Worm (Caenorhabditis elegans) whole organism, late embryonic: ENCODE data around the gene gst-28.

Experiments
- F13H6.1 ChIP-seq: sonication (generic microtip); optimal IDR thresholded peaks from 2 replicates; lab custom pipeline; 2016; ENCODE audit warnings: missing genetic modification characterization, missing compliant biosample characterization
- ama-1 ChIP-seq: fragments of 150-350 bp; optimal IDR thresholded peaks from 2 replicates; lab custom pipeline; 2014
- ceh-2 ChIP-seq: sonication (generic microtip); optimal IDR thresholded peaks from 2 replicates; lab custom pipeline; 2016; ENCODE audit warnings: missing genotype, missing genetic modification characterization, missing compliant biosample characterization
- elt-2 ChIP-seq: sonication (generic microtip); optimal IDR thresholded peaks from 2 replicates; lab custom pipeline; 2016; ENCODE audit warnings: missing genetic modification reagents, missing genetic modification characterization, missing compliant biosample characterization
- elt-4 ChIP-seq: sonication (generic microtip); optimal IDR thresholded peaks from 2 replicates; lab custom pipeline; 2016; ENCODE audit warnings: missing genetic modification characterization, missing compliant biosample characterization
- fkh-10 ChIP-seq: fragments of 150-350 bp; optimal IDR thresholded peaks from 2 replicates; lab custom pipeline; 2014; ENCODE audit warnings: missing biosample characterization, missing genetic modification reagents, missing genetic modification characterization
- hlh-15 ChIP-seq: sonication (generic microtip); optimal IDR thresholded peaks from 2 replicates; lab custom pipeline; 2016; ENCODE audit warnings: missing genetic modification characterization, missing compliant biosample characterization
- npax-4 ChIP-seq: sonication (generic microtip); optimal IDR thresholded peaks from 2 replicates; lab custom pipeline; 2016; ENCODE audit warnings: missing genetic modification characterization, missing compliant biosample characterization
- sdc-2 ChIP-seq: sonication (generic microtip); optimal IDR thresholded peaks from 2 replicates; lab custom pipeline; 2016; ENCODE audit warnings: missing genotype, missing genetic modification characterization, missing compliant biosample characterization
- syd-9 ChIP-seq: sonication (generic microtip); optimal IDR thresholded peaks from 2 replicates; lab custom pipeline; 2016; ENCODE audit warnings: mild to moderate bottlenecking, missing genetic modification characterization, moderate library complexity, missing compliant biosample characterization
- zip-5 ChIP-seq: sonication (generic microtip); optimal IDR thresholded peaks from 2 replicates; lab custom pipeline; 2016; ENCODE audit warnings: missing genetic modification characterization, missing compliant biosample characterization

DNA sequence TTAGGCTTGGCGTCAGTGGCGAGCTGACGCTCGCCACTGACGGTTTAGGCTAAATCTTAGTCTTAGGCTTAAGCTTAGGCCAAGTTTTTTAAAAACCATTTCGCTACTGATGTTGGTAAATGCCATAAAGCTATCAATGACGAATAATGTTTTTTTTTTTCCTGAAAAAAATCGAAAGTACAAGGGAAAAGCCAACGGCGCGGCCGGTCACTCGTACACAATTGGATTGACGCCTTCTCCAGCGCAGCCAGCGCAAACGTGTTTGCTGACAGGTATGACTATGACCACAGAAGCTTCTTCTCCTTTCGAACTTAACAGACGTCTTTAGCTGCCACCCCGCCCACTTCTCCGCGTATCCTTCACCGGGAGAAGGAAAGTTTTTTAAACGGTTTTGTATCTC lies 21.8 kb downstream of the gst-28 start, which contains the start of gene Y53F4B.27:
- no peak for TF ChIP-seq hlh-15 (tag; lab: Kevin White, UChicago)
- no peak for TF ChIP-seq sdc-2 (tag; lab: Kevin White, UChicago)
- no peak for TF ChIP-seq ama-1 (lab: Kevin White, UChicago)
- no peak for TF ChIP-seq zip-5 (tag; lab: Kevin White, UChicago)
- no peak for TF ChIP-seq ceh-2 (tag; lab: Kevin White, UChicago)
- TF ChIP-seq syd-9 (tag; lab: Kevin White, UChicago), result no peak
- TF ChIP-seq elt-2 (tag; lab: Kevin White, UChicago), result no peak
- TF ChIP-seq elt-4 (tag; lab: Kevin White, UChicago), result no peak
- TF ChIP-seq npax-4, result no peak
- TF ChIP-seq fkh-10 (GFP tag; lab: Kevin White, UChicago), result no peak
- TF ChIP-seq F13H6.1, result no peak
